Worm (Caenorhabditis elegans) whole organism, young adult: ENCODE results near the gene ndx-6.

ENCODE experiments used
- B0019.2 ChIP-seq: fragments of 200-800 bp; sonication (Bioruptor generic); conservative IDR thresholded peaks from 2 replicates; pipeline ENCODE4 v1.3.6; 2022; ENCODE audit warnings: missing genetic modification reagents, missing genetic modification characterization, missing compliant biosample characterization
- B0035.1 ChIP-seq: sonication (generic microtip); optimal IDR thresholded peaks from 2 replicates; lab custom pipeline; 2016; ENCODE audit warnings: missing genetic modification characterization, mild to moderate bottlenecking, missing compliant biosample characterization, missing genotype, missing genetic modification reagents
- C17E4.6 ChIP-seq: fragments of 200-800 bp; sonication (Bioruptor generic); IDR thresholded peaks from 2 replicates; pipeline ENCODE4 v1.3.6; 2022; ENCODE audit warnings: missing genetic modification reagents, missing genetic modification characterization, missing compliant biosample characterization
- D2030.7 ChIP-seq: fragments of 200-800 bp; sonication (Bioruptor generic); IDR thresholded peaks from 2 replicates; pipeline ENCODE4 v1.3.6; 2022; ENCODE audit warnings: missing genetic modification reagents, missing genetic modification characterization, missing compliant biosample characterization
- F33H1.4 ChIP-seq: fragments of 200-800 bp; sonication (Bioruptor generic); IDR thresholded peaks from 2 replicates; pipeline ENCODE4 v1.3.6; 2022; ENCODE audit warnings: missing genetic modification reagents, missing genetic modification characterization, missing compliant biosample characterization
- F39B2.1 ChIP-seq: fragments of 200-800 bp; sonication (Bioruptor generic); IDR thresholded peaks from 2 replicates; pipeline ENCODE4 v1.3.6; 2022; ENCODE audit warnings: missing genetic modification reagents, missing genetic modification characterization, missing compliant biosample characterization
- F52B5.7 ChIP-seq: sonication (generic microtip); optimal IDR thresholded peaks from 2 replicates; lab custom pipeline; 2016; ENCODE audit warnings: mild to moderate bottlenecking, missing genetic modification characterization, missing compliant biosample characterization
- F57A8.1 ChIP-seq: fragments of 200-800 bp; sonication (Bioruptor generic); optimal IDR thresholded peaks from 2 replicates; lab custom pipeline; 2018; ENCODE audit warnings: mild to moderate bottlenecking, missing genetic modification characterization, moderate library complexity, missing compliant biosample characterization
- Y53G8AR.9 ChIP-seq: fragments of 200-800 bp; sonication (Bioruptor generic); conservative IDR thresholded peaks from 2 replicates; pipeline ENCODE4 v1.3.6; 2022; ENCODE audit warnings: missing genetic modification reagents, missing genetic modification characterization, missing compliant biosample characterization
- ZK185.1 ChIP-seq: sonication (generic microtip); optimal IDR thresholded peaks from 2 replicates; lab custom pipeline; 2016; ENCODE audit warnings: mild to moderate bottlenecking, missing genetic modification characterization, missing compliant biosample characterization; ENCODE audit not compliant: poor library complexity, severe bottlenecking
- ama-1 ChIP-seq, 3 experiments: fragments of 150-350 bp in 1 of 3; sonication (generic microtip) in 2 of 3; optimal IDR thresholded peaks; 2 replicates each; lab custom pipeline; 2014 to 2018; ENCODE audit warnings: missing biosample characterization in 2 of 3, missing genetic modification characterization in 2 of 3, missing genetic modification reagents in 2 of 3
- aptf-3 ChIP-seq: fragments of 200-800 bp; sonication (Bioruptor generic); IDR thresholded peaks from 2 replicates; pipeline ENCODE4 v1.3.6; 2022; ENCODE audit warnings: missing genetic modification characterization, missing compliant biosample characterization
- atf-7 ChIP-seq: sonication (generic microtip); optimal IDR thresholded peaks from 2 replicates; lab custom pipeline; 2017; ENCODE audit warnings: mild to moderate bottlenecking, missing genetic modification characterization, missing compliant biosample characterization
- attf-5 ChIP-seq: fragments of 200-800 bp; sonication (Bioruptor generic); optimal IDR thresholded peaks from 2 replicates; lab custom pipeline; 2018; ENCODE audit warnings: mild to moderate bottlenecking, missing genetic modification characterization, missing compliant biosample characterization
- ccch-3 ChIP-seq: fragments of 200-800 bp; sonication (Bioruptor generic); optimal IDR thresholded peaks from 2 replicates; lab custom pipeline; 2018; ENCODE audit warnings: mild to moderate bottlenecking, missing genetic modification characterization, missing compliant biosample characterization
- ceh-100 ChIP-seq: fragments of 200-800 bp; sonication (Bioruptor generic); IDR thresholded peaks from 2 replicates; pipeline ENCODE4 v1.3.6; 2022; ENCODE audit warnings: missing genetic modification reagents, missing genetic modification characterization, missing compliant biosample characterization
- ceh-79 ChIP-seq: sonication (generic microtip); optimal IDR thresholded peaks from 2 replicates; lab custom pipeline; 2017; ENCODE audit warnings: mild to moderate bottlenecking, missing genetic modification characterization, missing compliant biosample characterization
- ceh-91 ChIP-seq: fragments of 200-800 bp; sonication (Bioruptor generic); IDR thresholded peaks from 2 replicates; pipeline ENCODE4 v1.3.6; 2022; ENCODE audit warnings: missing genetic modification reagents, missing genetic modification characterization, missing compliant biosample characterization
- dpff-1 ChIP-seq: sonication (generic microtip); optimal IDR thresholded peaks from 2 replicates; lab custom pipeline; 2017; ENCODE audit warnings: mild to moderate bottlenecking, missing genetic modification characterization, missing compliant biosample characterization
- egl-18 ChIP-seq: fragments of 200-800 bp; sonication (Bioruptor generic); IDR thresholded peaks from 2 replicates; pipeline ENCODE4 v1.3.6; 2022; ENCODE audit warnings: missing genetic modification reagents, missing genetic modification characterization, missing compliant biosample characterization
- egl-44 ChIP-seq: fragments of 200-800 bp; sonication (Bioruptor generic); IDR thresholded peaks from 2 replicates; pipeline ENCODE4 v1.3.6; 2022; ENCODE audit warnings: missing genetic modification reagents, missing genetic modification characterization, missing compliant biosample characterization
- ekl-4 ChIP-seq: fragments of 200-800 bp; sonication (Bioruptor generic); IDR thresholded peaks from 2 replicates; pipeline ENCODE4 v1.3.6; 2022; ENCODE audit warnings: missing genetic modification reagents, missing genetic modification characterization, missing compliant biosample characterization
- ets-4 ChIP-seq: fragments of 200-800 bp; sonication (Bioruptor generic); optimal IDR thresholded peaks from 2 replicates; lab custom pipeline; 2018; ENCODE audit warnings: mild to moderate bottlenecking, missing genetic modification characterization, missing compliant biosample characterization
- hlh-12 ChIP-seq: sonication (generic microtip); optimal IDR thresholded peaks from 2 replicates; lab custom pipeline; 2016; ENCODE audit warnings: missing genetic modification characterization, missing compliant biosample characterization
- hrde-1 ChIP-seq: sonication (generic microtip); optimal IDR thresholded peaks from 2 replicates; lab custom pipeline; 2016; ENCODE audit warnings: missing genetic modification characterization, mild to moderate bottlenecking, missing compliant biosample characterization, moderate library complexity, missing genotype, missing genetic modification reagents, borderline replicate concordance
- let-526 ChIP-seq: fragments of 200-800 bp; sonication (Bioruptor generic); IDR thresholded peaks from 2 replicates; pipeline ENCODE4 v1.3.6; 2022; ENCODE audit warnings: missing genetic modification reagents, missing genetic modification characterization, missing compliant biosample characterization
- lin-54 ChIP-seq: fragments of 200-800 bp; sonication (Bioruptor generic); optimal IDR thresholded peaks from 2 replicates; lab custom pipeline; 2018; ENCODE audit warnings: mild to moderate bottlenecking, missing genetic modification characterization, missing compliant biosample characterization
- lir-1 ChIP-seq: fragments of 200-800 bp; sonication (Bioruptor generic); conservative IDR thresholded peaks from 2 replicates; pipeline ENCODE4 v1.3.6; 2022; ENCODE audit warnings: missing genetic modification reagents, missing genetic modification characterization, missing compliant biosample characterization
- lsy-27 ChIP-seq: sonication (generic microtip); optimal IDR thresholded peaks from 2 replicates; lab custom pipeline; 2017; ENCODE audit warnings: missing genetic modification characterization, mild to moderate bottlenecking, missing compliant biosample characterization, antibody characterized with exemption, missing genotype, borderline replicate concordance; ENCODE audit not compliant: insufficient read depth
- madf-3 ChIP-seq: fragments of 200-800 bp; sonication (Bioruptor generic); IDR thresholded peaks from 2 replicates; pipeline ENCODE4 v1.3.6; 2022; ENCODE audit warnings: missing genetic modification reagents, missing genetic modification characterization, missing compliant biosample characterization
- madf-6 ChIP-seq: fragments of 200-800 bp; sonication (Bioruptor generic); IDR thresholded peaks from 2 replicates; pipeline ENCODE4 v1.3.6; 2022; ENCODE audit warnings: missing genetic modification reagents, missing genetic modification characterization, missing compliant biosample characterization
- mes-4 ChIP-seq: sonication (generic microtip); optimal IDR thresholded peaks from 2 replicates; lab custom pipeline; 2016; ENCODE audit warnings: missing genotype, missing genetic modification characterization, missing compliant biosample characterization
- nfya-2 ChIP-seq: fragments of 200-800 bp; sonication (Bioruptor generic); IDR thresholded peaks from 2 replicates; pipeline ENCODE4 v1.3.6; 2022; ENCODE audit warnings: missing genetic modification reagents, missing genetic modification characterization, missing compliant biosample characterization
- nfyb-1 ChIP-seq: fragments of 200-800 bp; sonication (Bioruptor generic); IDR thresholded peaks from 2 replicates; pipeline ENCODE4 v1.3.6; 2022; ENCODE audit warnings: missing genetic modification reagents, missing genetic modification characterization, missing compliant biosample characterization
- nhr-27 ChIP-seq: fragments of 200-800 bp; sonication (Bioruptor generic); optimal IDR thresholded peaks from 2 replicates; lab custom pipeline; 2018; ENCODE audit warnings: mild to moderate bottlenecking, missing genetic modification characterization, moderate library complexity, missing compliant biosample characterization
- pbrm-1 ChIP-seq: fragments of 200-800 bp; sonication (Bioruptor generic); IDR thresholded peaks from 2 replicates; pipeline ENCODE4 v1.3.6; 2022; ENCODE audit warnings: missing genetic modification reagents, missing genetic modification characterization, missing compliant biosample characterization
- pha-4 ChIP-seq: fragments of 150-350 bp; sonication (generic microtip); optimal IDR thresholded peaks from 2 replicates; lab custom pipeline; 2014; ENCODE audit warnings: missing biosample characterization, missing genetic modification reagents, missing genetic modification characterization
- rcor-1 ChIP-seq: fragments of 200-800 bp; sonication (Bioruptor generic); IDR thresholded peaks from 2 replicates; pipeline ENCODE4 v1.3.6; 2022; ENCODE audit warnings: missing genetic modification reagents, missing genetic modification characterization, missing compliant biosample characterization
- repo-1 ChIP-seq: sonication (generic microtip); optimal IDR thresholded peaks from 2 replicates; lab custom pipeline; 2017; ENCODE audit warnings: mild to moderate bottlenecking, missing genetic modification characterization, missing compliant biosample characterization
- rpc-1 ChIP-seq, 2 experiments: fragments of 150-350 bp in 1 of 2; sonication (generic microtip) in 1 of 2; optimal IDR thresholded peaks; 2 replicates each; lab custom pipeline; 2014 to 2018; ENCODE audit warnings: missing biosample characterization in 1 of 2, missing genetic modification characterization in 1 of 2, missing genetic modification reagents in 1 of 2, missing genotype in 1 of 2
- sea-2 ChIP-seq: fragments of 200-800 bp; sonication (Bioruptor generic); IDR thresholded peaks from 2 replicates; pipeline ENCODE4 v1.3.6; 2022; ENCODE audit warnings: missing genetic modification characterization, missing compliant biosample characterization
- snpc-3.4 ChIP-seq: sonication (generic microtip); optimal IDR thresholded peaks from 2 replicates; lab custom pipeline; 2017; ENCODE audit warnings: missing genetic modification characterization, mild to moderate bottlenecking, missing compliant biosample characterization, antibody characterized with exemption, moderate library complexity, missing genotype, missing genetic modification reagents
- snpc-4 ChIP-seq, 5 experiments: fragments of 150-350 bp in 1 of 5; sonication (generic microtip) in 4 of 5; optimal IDR thresholded peaks; 2 replicates each; lab custom pipeline; 2014 to 2018; ENCODE audit warnings: missing genetic modification characterization in 5 of 5, missing biosample characterization in 3 of 5, antibody characterized with exemption in 2 of 5, mild to moderate bottlenecking in 2 of 5, missing compliant biosample characterization in 2 of 5, missing genotype in 2 of 5, moderate library complexity in 2 of 5, missing genetic modification reagents in 1 of 5
- tlf-1 ChIP-seq: fragments of 200-800 bp; sonication (Bioruptor generic); optimal IDR thresholded peaks from 2 replicates; lab custom pipeline; 2018; ENCODE audit warnings: mild to moderate bottlenecking, missing genetic modification characterization, missing compliant biosample characterization
- xnd-1 ChIP-seq: sonication (generic microtip); optimal IDR thresholded peaks from 2 replicates; lab custom pipeline; 2016; ENCODE audit warnings: missing genotype, missing genetic modification reagents, missing genetic modification characterization, missing compliant biosample characterization
- zfh-2 ChIP-seq: fragments of 200-800 bp; sonication (Bioruptor generic); conservative IDR thresholded peaks from 2 replicates; pipeline ENCODE4 v1.3.6; 2022; ENCODE audit warnings: missing genetic modification reagents, missing genetic modification characterization, missing compliant biosample characterization

ndx-6 gene

DNA sequence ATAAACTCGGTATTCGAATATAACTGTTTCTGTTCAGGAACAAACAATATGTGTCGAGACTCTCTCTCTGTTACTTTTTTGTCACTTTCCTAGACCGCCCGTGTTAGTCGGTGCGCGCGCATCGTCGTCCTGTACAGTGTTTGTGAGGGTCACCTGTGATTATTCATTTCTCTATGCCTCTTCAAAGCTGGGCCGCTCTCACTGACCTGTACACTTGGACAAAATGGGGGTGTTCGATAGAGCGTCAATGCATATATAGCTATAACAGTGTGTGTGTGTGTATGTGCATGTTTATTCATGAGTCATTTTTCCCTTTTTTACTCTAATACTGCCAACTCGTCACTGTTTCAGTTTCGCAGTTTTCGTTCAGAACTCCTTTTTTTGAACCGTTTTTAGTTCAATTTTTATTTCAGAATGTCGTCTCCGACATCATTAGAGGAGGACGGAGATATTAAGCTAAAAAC, 10.0 kb downstream of the ndx-6 start, which contains the start of gene pkc-3:
Gene pkc-3 (plus strand): TSS at position 414 of the 464 bp plus-strand sequence.
- peak; percentile 78 for TF ChIP-seq ekl-4 (GFP tag; lab: Robert Waterston, UW)
- TF ChIP-seq lsy-27, result no peak
- peak; percentile 54 for TF ChIP-seq pha-4 (tag; lab: Kevin White, UChicago)
- TF ChIP-seq F33H1.4 (GFP tag; lab: Robert Waterston, UW), result peak; percentile 29; the same call in 1 of the 2 replicates
- TF ChIP-seq repo-1, result peak; percentile 79
- TF ChIP-seq egl-18 (GFP tag; lab: Robert Waterston, UW), result 0 out of 2 replicates have a peak, but pooled peaks have one; percentile 3
- no peak for TF ChIP-seq ceh-79 (tag; lab: Kevin White, UChicago)
- TF ChIP-seq sea-2 (GFP tag; lab: Robert Waterston, UW), result no peak
- peak; percentile 86 for TF ChIP-seq Y53G8AR.9 (GFP tag; lab: Robert Waterston, UW)
- TF ChIP-seq F57A8.1, result no peak
- peak; percentile 79 for TF ChIP-seq ama-1 (optimal IDR thresholded peaks at IDR 0.05; lab: Kevin White, UChicago)
- TF ChIP-seq ama-1 (GFP tag; optimal IDR thresholded peaks at IDR 0.05; lab: Kevin White, UChicago), result no peak
- peak; percentile 47 for TF ChIP-seq ZK185.1
- TF ChIP-seq rpc-1 (optimal IDR thresholded peaks at IDR 0.05; lab: Kevin White, UChicago), result no peak
- TF ChIP-seq rpc-1 (tag; optimal IDR thresholded peaks at IDR 0.05; lab: Kevin White, UChicago), result no peak
- TF ChIP-seq B0035.1 (tag; lab: Kevin White, UChicago), result peak; percentile 28
- no peak for TF ChIP-seq ceh-91 (GFP tag; lab: Robert Waterston, UW)
- peak; percentile 70; the same call in 1 of the 2 replicates for TF ChIP-seq madf-6 (GFP tag; lab: Robert Waterston, UW)
- peak; percentile 30; the same call in 1 of the 2 replicates for TF ChIP-seq egl-44 (GFP tag; lab: Robert Waterston, UW)
- TF ChIP-seq F52B5.7, result peak; percentile 53
- no peak for TF ChIP-seq ccch-3
- peak; percentile 80 for TF ChIP-seq snpc-3.4 (tag; lab: Kevin White, UChicago)
- no peak for TF ChIP-seq B0019.2 (GFP tag; lab: Robert Waterston, UW)
- peak; percentile 32 for TF ChIP-seq xnd-1 (tag; lab: Kevin White, UChicago)
- TF ChIP-seq tlf-1, result peak; percentile 72
- peak; percentile 58 for TF ChIP-seq pbrm-1 (GFP tag; lab: Robert Waterston, UW)
- peak; percentile 72 for TF ChIP-seq madf-3 (GFP tag; lab: Robert Waterston, UW)
- TF ChIP-seq hrde-1 (tag; lab: Kevin White, UChicago), result peak; percentile 3
- TF ChIP-seq ets-4 (GFP tag; lab: Kevin White, UChicago), result peak; percentile 54
- no peak for TF ChIP-seq hlh-12 (tag; lab: Kevin White, UChicago)
- TF ChIP-seq dpff-1 (tag; lab: Kevin White, UChicago), result peak; percentile 44
- peak; percentile 23; the same call in 1 of the 2 replicates for TF ChIP-seq ceh-100
- peak; percentile 63 for TF ChIP-seq lin-54 (GFP tag; lab: Kevin White, UChicago)
- TF ChIP-seq snpc-4 (GFP tag; optimal IDR thresholded peaks at IDR 0.05; lab: Kevin White, UChicago), result no peak
- TF ChIP-seq snpc-4 (tag; optimal IDR thresholded peaks at IDR 0.05; lab: Kevin White, UChicago), result peak; percentile 13 to 64 (median 54)
- TF ChIP-seq aptf-3 (GFP tag; lab: Robert Waterston, UW), result no peak
- peak; percentile 39; the same call in 1 of the 2 replicates for TF ChIP-seq rcor-1
- no peak for TF ChIP-seq C17E4.6
- TF ChIP-seq atf-7 (tag; lab: Kevin White, UChicago), result peak; percentile 76
- no peak for TF ChIP-seq nfya-2 (GFP tag; lab: Robert Waterston, UW)
- TF ChIP-seq nhr-27, result no peak
- TF ChIP-seq D2030.7 (GFP tag; lab: Robert Waterston, UW), result peak; percentile 25; the same call in 1 of the 2 replicates
- peak; percentile 72 for TF ChIP-seq nfyb-1 (GFP tag; lab: Robert Waterston, UW)
- TF ChIP-seq lir-1 (GFP tag; lab: Robert Waterston, UW), result 0 out of 2 replicates have a peak, but pooled peaks have one; percentile 41
- TF ChIP-seq mes-4 (tag; lab: Kevin White, UChicago), result no peak
- no peak for TF ChIP-seq let-526 (GFP tag; lab: Robert Waterston, UW)
- TF ChIP-seq zfh-2 (GFP tag; lab: Robert Waterston, UW), result peak; percentile 40; the same call in 1 of the 2 replicates
- 0 out of 2 replicates have a peak, but pooled peaks have one; percentile 54 for TF ChIP-seq F39B2.1 (GFP tag; lab: Robert Waterston, UW)
- TF ChIP-seq attf-5 (GFP tag; lab: Kevin White, UChicago), result peak; percentile 87
